Worm (Caenorhabditis elegans) whole organism, young adult: ENCODE data around the gene F46B3.15.

ENCODE experiments used
- ama-1 ChIP-seq, 3 experiments: fragments of 150-350 bp in 1 of 3; sonication (generic microtip) in 2 of 3; optimal IDR thresholded peaks; 2 replicates each; lab custom pipeline; 2014 to 2018; ENCODE audit warnings: missing biosample characterization in 2 of 3, missing genetic modification characterization in 2 of 3, missing genetic modification reagents in 2 of 3
- bed-2 ChIP-seq: fragments of 200-800 bp; sonication (Bioruptor generic); IDR thresholded peaks from 2 replicates; pipeline ENCODE4 v1.3.6; 2022; ENCODE audit warnings: missing genetic modification reagents, missing genetic modification characterization, missing compliant biosample characterization
- ceh-40 ChIP-seq: fragments of 200-800 bp; sonication (Bioruptor generic); IDR thresholded peaks from 2 replicates; pipeline ENCODE4 v1.3.6; 2022; ENCODE audit warnings: missing genetic modification characterization, missing compliant biosample characterization
- ceh-79 ChIP-seq: sonication (generic microtip); optimal IDR thresholded peaks from 2 replicates; lab custom pipeline; 2017; ENCODE audit warnings: mild to moderate bottlenecking, missing genetic modification characterization, missing compliant biosample characterization
- dpl-1 ChIP-seq: fragments of 150-350 bp; optimal IDR thresholded peaks from 2 replicates; lab custom pipeline; 2014; ENCODE audit warnings: missing biosample characterization, missing genetic modification reagents, missing genetic modification characterization
- egl-18 ChIP-seq: fragments of 200-800 bp; sonication (Bioruptor generic); IDR thresholded peaks from 2 replicates; pipeline ENCODE4 v1.3.6; 2022; ENCODE audit warnings: missing genetic modification reagents, missing genetic modification characterization, missing compliant biosample characterization
- lin-35 ChIP-seq, 3 experiments: fragments of 150-350 bp in 2 of 3; sonication (generic microtip) in 1 of 3; optimal IDR thresholded peaks; 2 replicates each; lab custom pipeline; 2014 to 2018; ENCODE audit warnings: missing biosample characterization in 3 of 3, missing genetic modification characterization in 3 of 3, missing genetic modification reagents in 3 of 3
- lin-54 ChIP-seq: fragments of 200-800 bp; sonication (Bioruptor generic); optimal IDR thresholded peaks from 2 replicates; lab custom pipeline; 2018; ENCODE audit warnings: mild to moderate bottlenecking, missing genetic modification characterization, missing compliant biosample characterization
- lir-1 ChIP-seq: fragments of 200-800 bp; sonication (Bioruptor generic); conservative IDR thresholded peaks from 2 replicates; pipeline ENCODE4 v1.3.6; 2022; ENCODE audit warnings: missing genetic modification reagents, missing genetic modification characterization, missing compliant biosample characterization
- lsy-27 ChIP-seq: sonication (generic microtip); optimal IDR thresholded peaks from 2 replicates; lab custom pipeline; 2017; ENCODE audit warnings: missing genetic modification characterization, mild to moderate bottlenecking, missing compliant biosample characterization, antibody characterized with exemption, missing genotype, borderline replicate concordance; ENCODE audit not compliant: insufficient read depth
- mel-28 ChIP-seq: sonication (generic microtip); optimal IDR thresholded peaks from 2 replicates; lab custom pipeline; 2016; ENCODE audit warnings: borderline replicate concordance, mild to moderate bottlenecking, missing genetic modification characterization, missing compliant biosample characterization
- sea-2 ChIP-seq: fragments of 200-800 bp; sonication (Bioruptor generic); IDR thresholded peaks from 2 replicates; pipeline ENCODE4 v1.3.6; 2022; ENCODE audit warnings: missing genetic modification characterization, missing compliant biosample characterization

- TF ChIP-seq sea-2 (GFP tag; lab: Robert Waterston, UW) (no peak), ceh-40 (GFP tag; lab: Robert Waterston, UW) (no peak), lsy-27 (no peak), ama-1 (optimal IDR thresholded peaks at IDR 0.05; lab: Kevin White, UChicago) (no peak), ama-1 (GFP tag; optimal IDR thresholded peaks at IDR 0.05; lab: Kevin White, UChicago) (no peak), egl-18 (no peak), lin-54 (GFP tag; lab: Kevin White, UChicago) (no peak), dpl-1 (GFP tag; lab: Kevin White, UChicago) (no peak), mel-28 (tag; lab: Kevin White, UChicago) (no peak), bed-2 (GFP tag; lab: Robert Waterston, UW) (no peak), lir-1 (GFP tag; lab: Robert Waterston, UW) (no peak), lin-35 (GFP tag; optimal IDR thresholded peaks at IDR 0.05; lab: Kevin White, UChicago) (no peak), ceh-79 (no peak)
Observed at ce11 chrV:20666905-20667304, 33.4 kb upstream of the F46B3.15 start, which contains the start of gene mlt-11.
